Worm (Caenorhabditis elegans): ENCODE data around the gene srab-4.

Gene srab-4

ce11 chrV:7003850-7004249, at the start of gene srab-4:
TSS of gene srab-4 (plus strand) at chrV:7004150.
- TF ChIP-seq ets-4 (tag; optimal IDR thresholded peaks at IDR 0.05) (no peak), ceh-6 (GFP tag; optimal IDR thresholded peaks at IDR 0.05) (no peak), pax-1 (tag; optimal IDR thresholded peaks at IDR 0.05) (no peak), hlh-8 (tag; optimal IDR thresholded peaks at IDR 0.05) (no peak)

- TF ChIP-seq ceh-19 (GFP tag; optimal IDR thresholded peaks at IDR 0.05) (no peak), fkh-10 (GFP tag; optimal IDR thresholded peaks at IDR 0.05) (no peak), unc-3 (GFP tag; conservative IDR thresholded peaks at IDR 0.05) (no peak), unc-3 (tag; optimal IDR thresholded peaks at IDR 0.05) (no peak)
These were observed 47.7 kb upstream of the srab-4 start, which contains the start of gene mec-1 for ce11 chrV:6956237-6956636. TSS of gene mec-1 (plus strand) at chrV:6956537.

ce11 chrV:6969950-6970532, 33.9 kb upstream of the srab-4 start, which contains the start of gene ptr-15:
TSS of gene ptr-15 (minus strand) at chrV:6970000.
- no peak for TF ChIP-seq npax-4 (tag; optimal IDR thresholded peaks at IDR 0.05)
- TF ChIP-seq tbx-2 (tag; optimal IDR thresholded peaks at IDR 0.05), result no peak
- peak; percentile 11 for TF ChIP-seq nfya-1 (tag; optimal IDR thresholded peaks at IDR 0.05)
- peak; percentile 30 for TF ChIP-seq unc-55 (GFP tag; optimal IDR thresholded peaks at IDR 0.05)
- no peak for TF ChIP-seq hlh-15 (tag; optimal IDR thresholded peaks at IDR 0.05)
- no peak for TF ChIP-seq pag-3 (tag; optimal IDR thresholded peaks at IDR 0.05; ENCODE audit: borderline replicate concordance)
- TF ChIP-seq eyg-1 (tag; optimal IDR thresholded peaks at IDR 0.05), result no peak
- peak; percentile 57 for TF ChIP-seq pros-1 (tag; optimal IDR thresholded peaks at IDR 0.05)
- no peak for TF ChIP-seq hlh-13 (GFP tag; optimal IDR thresholded peaks at IDR 0.05)
- no peak for TF ChIP-seq gmeb-2 (tag; optimal IDR thresholded peaks at IDR 0.05)

- TF ChIP-seq unc-42 (tag; optimal IDR thresholded peaks at IDR 0.05) (no peak), nfya-1 (tag; optimal IDR thresholded peaks at IDR 0.05) (no peak), ceh-18 (tag; optimal IDR thresholded peaks at IDR 0.05) (no peak), unc-86 (tag; optimal IDR thresholded peaks at IDR 0.05) (no peak), hlh-15 (tag; optimal IDR thresholded peaks at IDR 0.05) (no peak), ceh-14 (tag; optimal IDR thresholded peaks at IDR 0.05) (no peak), ceh-6 (GFP tag; optimal IDR thresholded peaks at IDR 0.05) (no peak), madf-2 (tag; optimal IDR thresholded peaks at IDR 0.05) (no peak), T23F11.4 (GFP tag; optimal IDR thresholded peaks at IDR 0.05) (no peak), ceh-2 (tag; optimal IDR thresholded peaks at IDR 0.05) (no peak), sox-2 (GFP tag; IDR thresholded peaks at IDR 0.05) (no peak), unc-3 (GFP tag; conservative IDR thresholded peaks at IDR 0.05) (no peak), unc-3 (tag; optimal IDR thresholded peaks at IDR 0.05) (no peak), dmd-4 (tag; optimal IDR thresholded peaks at IDR 0.05; ENCODE audit: borderline replicate concordance) (no peak), F13H6.1 (tag; optimal IDR thresholded peaks at IDR 0.05) (no peak), ttx-3 (tag; optimal IDR thresholded peaks at IDR 0.05) (no peak), pat-9 (tag; optimal IDR thresholded peaks at IDR 0.05) (no peak), dve-1 (tag; optimal IDR thresholded peaks at IDR 0.05) (no peak), ceh-34 (tag; optimal IDR thresholded peaks at IDR 0.05) (no peak)
These were observed 32.4 kb upstream of the srab-4 start, which contains the start of gene srx-59 for ce11 chrV:6971567-6971966. TSS of gene srx-59 (plus strand) at chrV:6971867.

ce11 chrV:6976047-6976446, 27.9 kb upstream of the srab-4 start, which contains the start of gene srx-16:
TSS of gene srx-16 (plus strand) at chrV:6976347.
- TF ChIP-seq ceh-9 (tag; optimal IDR thresholded peaks at IDR 0.05) (no peak), dve-1 (tag; optimal IDR thresholded peaks at IDR 0.05) (no peak), ceh-24 (tag; optimal IDR thresholded peaks at IDR 0.05) (no peak), zip-5 (tag; optimal IDR thresholded peaks at IDR 0.05) (no peak), dmd-4 (tag; optimal IDR thresholded peaks at IDR 0.05; ENCODE audit: borderline replicate concordance) (no peak), C38D4.7 (GFP tag; optimal IDR thresholded peaks at IDR 0.05) (no peak), pax-1 (tag; optimal IDR thresholded peaks at IDR 0.05) (no peak), tbx-2 (tag; optimal IDR thresholded peaks at IDR 0.05) (no peak), ceh-45 (GFP tag; IDR thresholded peaks at IDR 0.05) (no peak), unc-3 (GFP tag; conservative IDR thresholded peaks at IDR 0.05) (no peak), unc-3 (tag; optimal IDR thresholded peaks at IDR 0.05) (no peak), ceh-18 (tag; optimal IDR thresholded peaks at IDR 0.05) (no peak), hlh-8 (tag; optimal IDR thresholded peaks at IDR 0.05) (no peak), ceh-48 (tag; optimal IDR thresholded peaks at IDR 0.05) (no peak)
